Worm (Caenorhabditis elegans) whole organism, young adult: Measurements from ENCODE around the gene C47E8.4.

Experiments
- F52B5.7 ChIP-seq: sonication (generic microtip); optimal IDR thresholded peaks from 2 replicates; lab custom pipeline; 2016; ENCODE audit warnings: mild to moderate bottlenecking, missing genetic modification characterization, missing compliant biosample characterization
- K11D2.4 ChIP-seq: fragments of 200-800 bp; sonication (Bioruptor generic); IDR thresholded peaks from 2 replicates; pipeline ENCODE4 v1.3.6; 2022; ENCODE audit warnings: missing genetic modification reagents, missing genetic modification characterization, missing compliant biosample characterization
- ZK185.1 ChIP-seq: sonication (generic microtip); optimal IDR thresholded peaks from 2 replicates; lab custom pipeline; 2016; ENCODE audit warnings: mild to moderate bottlenecking, missing genetic modification characterization, missing compliant biosample characterization; ENCODE audit not compliant: poor library complexity, severe bottlenecking
- akir-1 ChIP-seq: fragments of 200-800 bp; sonication (Bioruptor generic); optimal IDR thresholded peaks from 2 replicates; lab custom pipeline; 2018; ENCODE audit warnings: mild to moderate bottlenecking, missing genetic modification characterization, moderate library complexity, missing compliant biosample characterization
- ama-1 ChIP-seq, 3 experiments: fragments of 150-350 bp in 1 of 3; sonication (generic microtip) in 2 of 3; optimal IDR thresholded peaks; 2 replicates each; lab custom pipeline; 2014 to 2018; ENCODE audit warnings: missing biosample characterization in 2 of 3, missing genetic modification characterization in 2 of 3, missing genetic modification reagents in 2 of 3
- bed-1 ChIP-seq: fragments of 200-800 bp; sonication (Bioruptor generic); IDR thresholded peaks from 2 replicates; pipeline ENCODE4 v1.3.6; 2022; ENCODE audit warnings: missing genetic modification reagents, missing genetic modification characterization, missing compliant biosample characterization
- cebp-1 ChIP-seq, 2 experiments: fragments of 200-800 bp in 1 of 2; sonication (Bioruptor generic) in 1 of 2; sonication (generic microtip) in 1 of 2; IDR thresholded peaks in 1 of 2; optimal IDR thresholded peaks in 1 of 2; 2 replicates each; pipeline versions ENCODE4 v1.3.6 to Lab custom; 2017 to 2022; ENCODE audit warnings: missing compliant biosample characterization in 2 of 2, missing genetic modification characterization in 2 of 2, mild to moderate bottlenecking in 1 of 2, missing genetic modification reagents in 1 of 2, moderate library complexity in 1 of 2
- ceh-91 ChIP-seq: fragments of 200-800 bp; sonication (Bioruptor generic); IDR thresholded peaks from 2 replicates; pipeline ENCODE4 v1.3.6; 2022; ENCODE audit warnings: missing genetic modification reagents, missing genetic modification characterization, missing compliant biosample characterization
- dpl-1 ChIP-seq: fragments of 150-350 bp; optimal IDR thresholded peaks from 2 replicates; lab custom pipeline; 2014; ENCODE audit warnings: missing biosample characterization, missing genetic modification reagents, missing genetic modification characterization
- egl-18 ChIP-seq: fragments of 200-800 bp; sonication (Bioruptor generic); IDR thresholded peaks from 2 replicates; pipeline ENCODE4 v1.3.6; 2022; ENCODE audit warnings: missing genetic modification reagents, missing genetic modification characterization, missing compliant biosample characterization
- egl-44 ChIP-seq: fragments of 200-800 bp; sonication (Bioruptor generic); IDR thresholded peaks from 2 replicates; pipeline ENCODE4 v1.3.6; 2022; ENCODE audit warnings: missing genetic modification reagents, missing genetic modification characterization, missing compliant biosample characterization
- gei-17 ChIP-seq: fragments of 200-800 bp; sonication (Bioruptor generic); optimal IDR thresholded peaks from 2 replicates; lab custom pipeline; 2018; ENCODE audit warnings: mild to moderate bottlenecking, missing genetic modification characterization, missing compliant biosample characterization
- hmg-1.2 ChIP-seq: fragments of 200-800 bp; sonication (Bioruptor generic); IDR thresholded peaks from 2 replicates; pipeline ENCODE4 v1.3.6; 2022; ENCODE audit warnings: missing genetic modification reagents, missing genetic modification characterization, missing compliant biosample characterization
- let-607 ChIP-seq, 2 experiments: fragments of 200-800 bp in 1 of 2; sonication (Bioruptor generic) in 1 of 2; sonication (generic microtip) in 1 of 2; optimal IDR thresholded peaks; 2 replicates each; lab custom pipeline; 2016 to 2018; ENCODE audit warnings: mild to moderate bottlenecking in 2 of 2, missing compliant biosample characterization in 2 of 2, missing genetic modification characterization in 2 of 2, moderate library complexity in 2 of 2, missing genotype in 1 of 2
- lsl-1 ChIP-seq: fragments of 200-800 bp; sonication (Bioruptor generic); optimal IDR thresholded peaks from 2 replicates; lab custom pipeline; 2018; ENCODE audit warnings: mild to moderate bottlenecking, missing genetic modification characterization, moderate library complexity, missing compliant biosample characterization
- madf-8 ChIP-seq: fragments of 200-800 bp; sonication (Bioruptor generic); conservative IDR thresholded peaks from 2 replicates; pipeline ENCODE4 v1.3.6; 2022; ENCODE audit warnings: missing genetic modification reagents, missing genetic modification characterization, missing compliant biosample characterization
- sea-2 ChIP-seq: fragments of 200-800 bp; sonication (Bioruptor generic); IDR thresholded peaks from 2 replicates; pipeline ENCODE4 v1.3.6; 2022; ENCODE audit warnings: missing genetic modification characterization, missing compliant biosample characterization
- snpc-3.4 ChIP-seq: sonication (generic microtip); optimal IDR thresholded peaks from 2 replicates; lab custom pipeline; 2017; ENCODE audit warnings: missing genetic modification characterization, mild to moderate bottlenecking, missing compliant biosample characterization, antibody characterized with exemption, moderate library complexity, missing genotype, missing genetic modification reagents
- unc-62 ChIP-seq: fragments of 150-350 bp; optimal IDR thresholded peaks from 2 replicates; lab custom pipeline; 2014; ENCODE audit warnings: missing biosample characterization, missing genetic modification reagents, missing genetic modification characterization
- ztf-18 ChIP-seq: sonication (generic microtip); optimal IDR thresholded peaks from 2 replicates; lab custom pipeline; 2016; ENCODE audit warnings: missing genotype, mild to moderate bottlenecking, missing genetic modification characterization, missing compliant biosample characterization

Gene C47E8.4

DNA sequence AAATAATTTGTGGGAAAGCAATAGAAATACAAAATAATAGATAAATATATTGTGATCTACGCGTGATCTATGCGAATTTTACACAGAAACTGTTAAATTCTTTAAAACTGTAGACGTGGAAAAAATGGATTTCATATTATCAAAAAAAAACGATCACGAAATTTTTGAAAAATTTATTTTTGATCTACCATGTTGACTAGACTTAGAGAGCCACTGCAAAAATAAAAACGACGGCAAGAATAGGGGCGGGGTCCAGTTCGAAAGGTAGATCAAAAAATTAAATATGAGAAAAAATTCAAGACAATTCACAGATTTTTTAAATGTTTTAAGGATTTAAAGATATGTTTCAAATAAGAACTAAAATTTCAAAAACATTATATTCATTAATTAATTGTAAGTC, 47.2 kb downstream of the C47E8.4 start (continued):
- TF ChIP-seq ceh-91 (GFP tag; lab: Robert Waterston, UW) (peak; percentile 63), hmg-1.2 (peak; percentile 19; the same call in 1 of the 2 replicates), madf-8 (peak; percentile 81)

DNA sequence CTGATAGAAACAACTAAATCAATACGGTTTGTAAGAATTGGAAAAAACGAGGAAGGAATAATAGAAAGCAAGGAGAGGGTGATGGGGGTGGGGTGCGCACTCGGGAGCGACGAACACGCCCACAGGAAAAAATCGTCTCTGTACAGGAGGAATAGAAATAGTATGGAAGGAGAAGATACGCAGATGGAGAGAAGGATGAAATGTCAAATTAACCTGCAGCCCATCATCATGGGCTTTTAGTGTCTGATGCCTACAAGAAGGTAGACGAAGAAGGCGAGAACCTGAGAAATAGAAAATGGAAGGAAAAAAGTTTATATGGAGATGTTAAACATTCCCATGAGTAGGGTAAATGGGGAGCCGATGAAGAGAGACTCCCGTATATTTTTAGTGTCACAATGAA, 50.2 kb downstream of the C47E8.4 start, which contains the start of gene F43D2.6:
F43D2.6 (minus strand) TSS at position 62 of the 400 bp plus-strand sequence.
- no peak for TF ChIP-seq K11D2.4
- TF ChIP-seq ZK185.1 (tag; lab: Kevin White, UChicago), result no peak
- TF ChIP-seq sea-2 (GFP tag; lab: Robert Waterston, UW), result no peak
- no peak for TF ChIP-seq dpl-1 (GFP tag; lab: Kevin White, UChicago)
- no peak for TF ChIP-seq gei-17
- TF ChIP-seq let-607 (tag; optimal IDR thresholded peaks at IDR 0.05; lab: Kevin White, UChicago), result no peak
- TF ChIP-seq ama-1 (optimal IDR thresholded peaks at IDR 0.05; lab: Kevin White, UChicago), result no peak
- TF ChIP-seq ama-1 (GFP tag; optimal IDR thresholded peaks at IDR 0.05; lab: Kevin White, UChicago), result no peak
- TF ChIP-seq hmg-1.2, result peak; percentile 63
- no peak for TF ChIP-seq lsl-1 (GFP tag; lab: Kevin White, UChicago)
- no peak for TF ChIP-seq cebp-1 (GFP tag; IDR thresholded peaks at IDR 0.05; lab: Robert Waterston, UW)
- peak; percentile 11 for TF ChIP-seq cebp-1 (tag; optimal IDR thresholded peaks at IDR 0.05; lab: Kevin White, UChicago)
- no peak for TF ChIP-seq egl-18
- no peak for TF ChIP-seq akir-1 (GFP tag; lab: Kevin White, UChicago)
- no peak for TF ChIP-seq snpc-3.4 (tag; lab: Kevin White, UChicago)
- no peak for TF ChIP-seq ztf-18 (tag; lab: Kevin White, UChicago)
- TF ChIP-seq F52B5.7 (tag; lab: Kevin White, UChicago), result no peak
- no peak for TF ChIP-seq unc-62 (GFP tag; lab: Kevin White, UChicago)
- TF ChIP-seq egl-44, result no peak
- TF ChIP-seq bed-1, result no peak
